Fruit fly (Drosophila melanogaster) whole organism, prepupa: ENCODE data around the gene CG10154.
A peak's percentile ranks its signal among the peaks of the same experiment; 100 is the strongest.

Experiments used
- Blimp-1 ChIP-seq: fragments of 200-800 bp; sonication (Bioruptor generic); optimal IDR thresholded peaks from 3 replicates; lab custom pipeline; 2017; ENCODE audit warnings: missing biosample characterization, missing genetic modification characterization, mild to moderate bottlenecking, moderate library complexity, missing genetic modification reagents
- CG10631 ChIP-seq: fragments of 200-800 bp; sonication (Bioruptor generic); optimal IDR thresholded peaks from 2 replicates; lab custom pipeline; 2016; ENCODE audit warnings: missing biosample characterization, missing genetic modification characterization
- CG11294 ChIP-seq: fragments of 200-800 bp; sonication (Bioruptor generic); IDR thresholded peaks from 2 replicates; pipeline ENCODE4 v1.3.6; 2022; ENCODE audit warnings: missing biosample characterization, missing genetic modification characterization
- CG11902 ChIP-seq: fragments of 200-800 bp; sonication (Bioruptor generic); optimal IDR thresholded peaks from 3 replicates; lab custom pipeline; 2016; ENCODE audit warnings: missing biosample characterization, missing genetic modification characterization
- CG15336 ChIP-seq: fragments of 200-800 bp; sonication (Bioruptor generic); IDR thresholded peaks from 2 replicates; pipeline ENCODE4 v1.3.6; 2022; ENCODE audit warnings: missing biosample characterization, missing genetic modification characterization
- CG1621 ChIP-seq: fragments of 200-800 bp; sonication (Bioruptor generic); optimal IDR thresholded peaks from 3 replicates; lab custom pipeline; 2018; ENCODE audit warnings: missing biosample characterization, mild to moderate bottlenecking, missing genetic modification characterization
- CG16779 ChIP-seq: fragments of 200-800 bp; sonication (Bioruptor generic); optimal IDR thresholded peaks from 3 replicates; lab custom pipeline; 2017; ENCODE audit warnings: missing biosample characterization, mild to moderate bottlenecking, missing genetic modification characterization
- CG3032 ChIP-seq: fragments of 200-800 bp; optimal IDR thresholded peaks from 2 replicates; lab custom pipeline; 2019; ENCODE audit warnings: missing biosample characterization, mild to moderate bottlenecking, missing genetic modification characterization, moderate library complexity
- CG31627 ChIP-seq: fragments of 200-800 bp; sonication (Bioruptor generic); optimal IDR thresholded peaks from 3 replicates; lab custom pipeline; 2016; ENCODE audit warnings: missing biosample characterization, missing genetic modification characterization
- CG32006 ChIP-seq: fragments of 200-800 bp; sonication (Bioruptor generic); optimal IDR thresholded peaks from 3 replicates; lab custom pipeline; 2017; ENCODE audit warnings: missing biosample characterization, mild to moderate bottlenecking, missing genetic modification characterization
- CG34406 ChIP-seq: fragments of 200-800 bp; sonication (Bioruptor generic); optimal IDR thresholded peaks from 3 replicates; lab custom pipeline; 2016; ENCODE audit warnings: missing biosample characterization, missing genetic modification characterization
- CG3919 ChIP-seq: fragments of 200-800 bp; sonication (Bioruptor generic); optimal IDR thresholded peaks from 3 replicates; lab custom pipeline; 2016; ENCODE audit warnings: missing biosample characterization, missing genetic modification characterization
- CG6163 ChIP-seq: fragments of 200-800 bp; sonication (Bioruptor generic); IDR thresholded peaks from 3 replicates; pipeline ENCODE4 v1.3.6; 2022; ENCODE audit warnings: missing biosample characterization, missing genetic modification characterization
- CG6792 ChIP-seq: fragments of 200-800 bp; sonication (Bioruptor generic); optimal IDR thresholded peaks from 3 replicates; lab custom pipeline; 2016; ENCODE audit warnings: missing biosample characterization, missing genetic modification characterization
- CG6808 ChIP-seq: fragments of 200-800 bp; sonication (Bioruptor generic); optimal IDR thresholded peaks from 3 replicates; lab custom pipeline; 2017; ENCODE audit warnings: missing biosample characterization, missing genetic modification characterization, mild to moderate bottlenecking, moderate library complexity, missing genetic modification reagents
- CG6854 ChIP-seq: fragments of 200-800 bp; sonication (Bioruptor generic); optimal IDR thresholded peaks from 2 replicates; lab custom pipeline; 2017; ENCODE audit warnings: missing biosample characterization, mild to moderate bottlenecking, missing genetic modification characterization
- CG7368 ChIP-seq: fragments of 200-800 bp; sonication (Bioruptor generic); optimal IDR thresholded peaks from 3 replicates; lab custom pipeline; 2016; ENCODE audit warnings: missing biosample characterization, missing genetic modification characterization
- CG8632 ChIP-seq: fragments of 200-800 bp; sonication (Bioruptor generic); optimal IDR thresholded peaks from 3 replicates; lab custom pipeline; 2016; ENCODE audit warnings: missing biosample characterization, missing genetic modification characterization
- CG9139 ChIP-seq: fragments of 200-800 bp; sonication (Bioruptor generic); optimal IDR thresholded peaks from 3 replicates; lab custom pipeline; 2017; ENCODE audit warnings: missing biosample characterization, mild to moderate bottlenecking, missing genetic modification characterization
- Eip75B ChIP-seq: fragments of 200-800 bp; sonication (Bioruptor generic); optimal IDR thresholded peaks from 3 replicates; lab custom pipeline; 2016; ENCODE audit warnings: missing biosample characterization, missing genetic modification characterization
- Eip78C ChIP-seq: fragments of 200-800 bp; sonication (Bioruptor generic); peaks from one replicate; lab custom pipeline; 2016; ENCODE audit warnings: missing biosample characterization, missing genetic modification characterization
- Eip93F ChIP-seq: fragments of 200-800 bp; sonication (Bioruptor generic); optimal IDR thresholded peaks from 2 replicates; lab custom pipeline; 2016; ENCODE audit warnings: missing biosample characterization, mild to moderate bottlenecking, missing genetic modification characterization
- Ets21C ChIP-seq: fragments of 200-800 bp; sonication (Bioruptor generic); optimal IDR thresholded peaks from 3 replicates; lab custom pipeline; 2016; ENCODE audit warnings: missing biosample characterization, missing genetic modification characterization
- Gug ChIP-seq: fragments of 200-800 bp; sonication (Bioruptor generic); IDR thresholded peaks from 2 replicates; pipeline ENCODE4 v1.3.6; 2022; ENCODE audit warnings: missing biosample characterization, missing genetic modification characterization
- Hr38 ChIP-seq: sonication (Bioruptor generic); optimal IDR thresholded peaks from 2 replicates; lab custom pipeline; 2016; ENCODE audit warnings: missing biosample characterization, missing genetic modification characterization
- Hr39 ChIP-seq: fragments of 200-800 bp; sonication (Bioruptor generic); optimal IDR thresholded peaks from 2 replicates; lab custom pipeline; 2016; ENCODE audit warnings: missing biosample characterization, missing genetic modification characterization
- Hr4 ChIP-seq: fragments of 200-800 bp; sonication (Bioruptor generic); optimal IDR thresholded peaks from 3 replicates; lab custom pipeline; 2016; ENCODE audit warnings: missing biosample characterization, missing genetic modification characterization
- Lpt ChIP-seq: fragments of 200-800 bp; sonication (Bioruptor generic); optimal IDR thresholded peaks from 3 replicates; lab custom pipeline; 2016; ENCODE audit warnings: missing biosample characterization, missing genetic modification characterization
- Met ChIP-seq: fragments of 200-800 bp; sonication (Bioruptor generic); optimal IDR thresholded peaks from 3 replicates; lab custom pipeline; 2016; ENCODE audit warnings: missing biosample characterization, missing genetic modification characterization
- Smox ChIP-seq: fragments of 200-800 bp; sonication (Bioruptor generic); optimal IDR thresholded peaks from 3 replicates; lab custom pipeline; 2016; ENCODE audit warnings: missing biosample characterization, missing genetic modification characterization
- Sox14 ChIP-seq: fragments of 200-800 bp; sonication (Bioruptor generic); optimal IDR thresholded peaks from 3 replicates; lab custom pipeline; 2016; ENCODE audit warnings: missing biosample characterization, missing genetic modification characterization
- Sox15 ChIP-seq: fragments of 200-800 bp; sonication (Bioruptor generic); optimal IDR thresholded peaks from 3 replicates; lab custom pipeline; 2016; ENCODE audit warnings: missing biosample characterization, missing genetic modification characterization
- achi ChIP-seq: fragments of 200-800 bp; sonication (Bioruptor generic); optimal IDR thresholded peaks from 3 replicates; lab custom pipeline; 2016; ENCODE audit warnings: missing biosample characterization, missing genetic modification characterization
- acj6 ChIP-seq: fragments of 200-800 bp; sonication (Bioruptor generic); optimal IDR thresholded peaks from 3 replicates; lab custom pipeline; 2016; ENCODE audit warnings: missing biosample characterization, missing genetic modification characterization
- cyc ChIP-seq: fragments of 200-800 bp; sonication (Bioruptor generic); optimal IDR thresholded peaks from 3 replicates; lab custom pipeline; 2016; ENCODE audit warnings: missing biosample characterization, missing genetic modification characterization
- dac ChIP-seq: fragments of 200-800 bp; sonication (Bioruptor generic); optimal IDR thresholded peaks from 2 replicates; lab custom pipeline; 2017; ENCODE audit warnings: missing biosample characterization, mild to moderate bottlenecking, missing genetic modification characterization
- dsx ChIP-seq: fragments of 200-800 bp; optimal IDR thresholded peaks from 3 replicates; lab custom pipeline; 2019; ENCODE audit warnings: missing biosample characterization, mild to moderate bottlenecking, missing genetic modification characterization, moderate library complexity; ENCODE audit not compliant: poor library complexity, severe bottlenecking
- eg ChIP-seq: fragments of 200-800 bp; sonication (Bioruptor generic); IDR thresholded peaks from 3 replicates; pipeline ENCODE4 v1.3.6; 2022; ENCODE audit warnings: missing biosample characterization, missing genetic modification characterization
- esn ChIP-seq: fragments of 200-800 bp; sonication (Bioruptor generic); optimal IDR thresholded peaks from 2 replicates; lab custom pipeline; 2016; ENCODE audit warnings: missing biosample characterization, mild to moderate bottlenecking, missing genetic modification characterization, moderate library complexity
- fd59A ChIP-seq: fragments of 200-800 bp; sonication (Bioruptor generic); optimal IDR thresholded peaks from 2 replicates; lab custom pipeline; 2017; ENCODE audit warnings: missing biosample characterization, mild to moderate bottlenecking, missing genetic modification characterization, missing genetic modification reagents
- fd85E ChIP-seq: fragments of 200-800 bp; sonication (Bioruptor generic); optimal IDR thresholded peaks from 3 replicates; lab custom pipeline; 2016; ENCODE audit warnings: missing biosample characterization, missing genetic modification characterization
- fkh ChIP-seq: fragments of 200-800 bp; sonication (Bioruptor generic); optimal IDR thresholded peaks from 3 replicates; lab custom pipeline; 2017; ENCODE audit warnings: missing biosample characterization, mild to moderate bottlenecking, missing genetic modification characterization, moderate library complexity
- lz ChIP-seq: fragments of 200-800 bp; sonication (Bioruptor generic); optimal IDR thresholded peaks from 3 replicates; lab custom pipeline; 2016; ENCODE audit warnings: missing biosample characterization, missing genetic modification characterization
- net ChIP-seq: fragments of 200-800 bp; sonication (Bioruptor generic); optimal IDR thresholded peaks from 3 replicates; lab custom pipeline; 2016; ENCODE audit warnings: missing biosample characterization, missing genetic modification characterization
- pdm3 ChIP-seq: fragments of 200-800 bp; sonication (Bioruptor generic); optimal IDR thresholded peaks from 3 replicates; lab custom pipeline; 2016; ENCODE audit warnings: missing biosample characterization, missing genetic modification characterization
- spab ChIP-seq: fragments of 200-800 bp; sonication (Bioruptor generic); optimal IDR thresholded peaks from 2 replicates; lab custom pipeline; 2017; ENCODE audit warnings: missing biosample characterization, mild to moderate bottlenecking, missing genetic modification characterization, missing genetic modification reagents
- ss ChIP-seq, 2 experiments: fragments of 200-800 bp; sonication (Bioruptor generic); optimal IDR thresholded peaks; 2 replicates in 1 of 2; 3 replicates in 1 of 2; lab custom pipeline; 2017 to 2018; ENCODE audit warnings: mild to moderate bottlenecking in 2 of 2, missing biosample characterization in 2 of 2, missing genetic modification characterization in 2 of 2, moderate library complexity in 1 of 2
- svp ChIP-seq: fragments of 200-800 bp; sonication (Bioruptor generic); peaks from one replicate; lab custom pipeline; 2016; ENCODE audit warnings: missing biosample characterization, missing genetic modification characterization
- topi ChIP-seq: fragments of 200-800 bp; sonication (Bioruptor generic); optimal IDR thresholded peaks from 3 replicates; lab custom pipeline; 2016; ENCODE audit warnings: missing biosample characterization, missing genetic modification characterization
- vri ChIP-seq: fragments of 200-800 bp; sonication (Bioruptor generic); optimal IDR thresholded peaks from 3 replicates; lab custom pipeline; 2016; ENCODE audit warnings: missing biosample characterization, mild to moderate bottlenecking, missing genetic modification characterization

CG10154 gene

DNA sequence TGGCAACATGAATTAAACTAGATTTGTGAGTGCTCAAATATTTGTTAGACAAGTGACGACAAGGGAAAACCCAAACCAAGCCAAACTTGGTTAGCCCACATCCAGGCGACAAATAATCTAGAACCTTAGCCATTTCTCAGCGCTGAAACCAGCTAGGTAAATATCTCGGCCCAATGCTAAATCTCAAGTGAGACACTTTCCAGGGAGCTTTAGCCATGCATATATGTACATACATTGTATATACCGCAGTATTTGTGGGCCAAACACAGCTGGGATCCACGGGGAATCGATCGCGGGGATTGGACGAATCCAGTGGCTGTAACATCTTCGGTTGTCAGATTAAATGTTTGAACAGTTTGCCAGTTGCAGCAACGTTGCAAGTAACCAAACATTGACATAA, 39.3 kb downstream of the CG10154 start:
- TF ChIP-seq Eip78C (GFP tag; lab: Kevin White, UChicago) = no peak
- TF ChIP-seq CG31627 (GFP tag; lab: Kevin White, UChicago) = no peak
- TF ChIP-seq eg (GFP tag; lab: Robert Waterston, UW) = no peak
- TF ChIP-seq CG11294 (GFP tag; lab: Robert Waterston, UW) = no peak
- no peak for TF ChIP-seq CG16779
- peak; percentile 72 for TF ChIP-seq fkh (GFP tag; lab: Kevin White, UChicago)
- TF ChIP-seq CG15336 (GFP tag; lab: Robert Waterston, UW) = no peak
- no peak for TF ChIP-seq CG9139 (GFP tag; lab: Kevin White, UChicago)
- TF ChIP-seq, all 60 proteins: peak for 1

DNA sequence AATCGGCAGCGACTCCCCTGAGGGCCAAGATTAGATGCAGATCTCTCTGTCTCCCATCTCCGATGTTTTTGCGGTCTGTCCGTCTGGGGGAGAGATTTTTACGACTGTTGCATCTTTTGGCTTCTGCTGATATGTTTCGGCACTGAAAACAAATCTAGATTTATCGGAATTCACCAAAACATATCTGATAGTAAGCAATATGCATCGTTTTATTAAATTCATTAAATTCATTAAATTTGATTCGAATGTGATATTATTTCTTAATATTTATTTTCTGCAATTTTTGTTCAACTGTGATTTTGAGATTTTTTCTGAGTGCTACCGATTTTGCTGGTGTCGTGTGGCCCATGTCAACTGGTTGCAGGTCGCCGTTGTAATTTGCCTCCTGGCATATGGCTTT, 43.4 kb downstream of the CG10154 start:
- TF ChIP-seq Smox (GFP tag; lab: Kevin White, UChicago) (peak; percentile 19), Hr38 (GFP tag; lab: Kevin White, UChicago) (no peak), cyc (GFP tag; lab: Kevin White, UChicago) (peak; percentile 55), esn (GFP tag; lab: Kevin White, UChicago) (no peak), Lpt (GFP tag; lab: Kevin White, UChicago) (no peak), CG6854 (peak; percentile 19), Eip78C (GFP tag; lab: Kevin White, UChicago) (peak; percentile 88), fd59A (no peak), ss (GFP tag; optimal IDR thresholded peaks at IDR 0.05; lab: Kevin White, UChicago) (no peak), achi (GFP tag; lab: Kevin White, UChicago) (peak; percentile 29), CG11902 (GFP tag; lab: Kevin White, UChicago) (peak; percentile 37), dsx (GFP tag; lab: Kevin White, UChicago) (no peak), Gug (GFP tag; lab: Robert Waterston, UW) (no peak), CG15336 (GFP tag; lab: Robert Waterston, UW) (no peak), Eip93F (GFP tag; lab: Kevin White, UChicago) (no peak), Hr4 (GFP tag; lab: Kevin White, UChicago) (no peak), CG6808 (peak; percentile 28), spab (GFP tag; lab: Kevin White, UChicago) (peak; percentile 9), topi (GFP tag; lab: Kevin White, UChicago) (peak; percentile 58), CG7368 (GFP tag; lab: Kevin White, UChicago) (no peak), vri (no peak), Sox15 (no peak), CG31627 (GFP tag; lab: Kevin White, UChicago) (peak; percentile 21), CG6792 (GFP tag; lab: Kevin White, UChicago) (peak; percentile 46), Sox14 (no peak), CG9139 (GFP tag; lab: Kevin White, UChicago) (no peak), Blimp-1 (GFP tag; lab: Kevin White, UChicago) (peak; percentile 11), svp (peak; percentile 74), CG10631 (GFP tag; lab: Kevin White, UChicago) (no peak), acj6 (GFP tag; lab: Kevin White, UChicago) (peak; percentile 30), CG34406 (peak; percentile 59), Hr39 (no peak), lz (peak; percentile 42), Met (GFP tag; lab: Kevin White, UChicago) (no peak), pdm3 (GFP tag; lab: Kevin White, UChicago) (no peak), CG8632 (GFP tag; lab: Kevin White, UChicago) (peak; percentile 51), fd85E (no peak), net (GFP tag; lab: Kevin White, UChicago) (no peak), CG3919 (GFP tag; lab: Kevin White, UChicago) (no peak), CG6163 (GFP tag; lab: Robert Waterston, UW) (no peak; the same call in 2 of the 3 replicates), dac (GFP tag; lab: Kevin White, UChicago) (no peak), eg (GFP tag; lab: Robert Waterston, UW) (no peak), Eip75B (GFP tag; lab: Kevin White, UChicago) (no peak), CG16779 (no peak), CG3032 (no peak), CG1621 (tag; lab: Kevin White, UChicago) (no peak), CG11294 (GFP tag; lab: Robert Waterston, UW) (no peak), Ets21C (GFP tag; lab: Kevin White, UChicago) (no peak), fkh (GFP tag; lab: Kevin White, UChicago) (no peak), CG32006 (no peak)
